Worm (Caenorhabditis elegans): Measurements from ENCODE around the gene ZK512.8.

ZK512.8 gene

DNA sequence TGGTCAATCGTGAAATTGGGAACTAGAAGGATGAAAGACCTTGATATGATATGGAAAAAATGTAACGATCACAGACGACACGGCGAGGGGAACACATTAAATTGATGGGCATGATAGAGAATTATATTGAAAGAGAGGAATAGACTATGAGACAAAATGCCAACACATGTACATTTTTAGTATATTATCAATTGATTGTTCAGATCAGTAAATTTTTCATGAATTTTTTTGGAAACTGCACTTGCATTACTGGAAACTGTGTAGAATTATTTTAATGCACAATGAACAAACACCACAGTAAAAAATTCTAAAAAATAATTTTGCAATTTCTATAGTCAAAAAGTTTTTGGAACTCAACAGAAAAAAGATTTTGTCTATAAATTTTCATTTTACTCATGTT, 27.4 kb downstream of the ZK512.8 start:
- TF ChIP-seq him-1 (tag; optimal IDR thresholded peaks at IDR 0.05) = no peak

DNA sequence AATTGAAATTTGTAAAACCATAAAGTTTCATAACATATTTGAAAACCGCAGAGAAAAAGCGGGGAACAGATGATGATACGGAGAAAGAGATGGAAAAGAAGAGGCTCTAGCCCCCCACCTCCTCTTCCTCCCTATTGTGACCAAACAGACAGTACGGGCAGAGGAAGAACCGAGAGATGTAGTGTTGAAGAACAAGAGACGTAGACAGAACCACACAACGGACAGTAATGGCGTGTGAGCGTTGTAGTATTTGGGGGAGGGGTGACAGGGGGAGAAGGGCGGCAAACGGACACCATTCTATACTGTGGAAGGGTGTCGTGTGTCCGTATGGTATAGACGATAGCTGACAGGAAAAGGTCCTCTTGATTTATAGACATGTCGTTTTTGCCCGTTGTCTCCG, 30.1 kb downstream of the ZK512.8 start:
- TF ChIP-seq dao-5 (tag; optimal IDR thresholded peaks at IDR 0.05) = no peak
- TF ChIP-seq him-1 (tag; optimal IDR thresholded peaks at IDR 0.05) = no peak
- TF ChIP-seq W03F9.2 (tag; optimal IDR thresholded peaks at IDR 0.05) = no peak

DNA sequence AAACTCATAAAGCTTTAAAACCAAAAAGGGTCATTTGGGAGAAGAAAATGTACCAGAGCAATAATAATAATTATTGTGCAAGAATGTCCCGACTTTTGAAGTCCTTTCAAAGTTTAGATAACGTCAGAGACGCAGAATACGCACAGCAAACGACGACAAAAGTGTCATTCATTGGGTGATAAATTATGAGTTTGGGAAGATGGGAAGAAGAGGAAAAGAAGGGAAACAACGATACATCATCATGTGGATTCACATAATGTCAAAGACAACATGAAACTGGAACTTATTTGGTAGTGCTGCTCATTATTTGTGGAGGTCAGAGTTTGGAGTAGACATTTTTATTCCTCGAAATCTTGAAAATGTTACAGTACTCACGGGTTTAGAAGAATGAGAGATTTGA, 32.0 kb downstream of the ZK512.8 start:
- TF ChIP-seq him-1 (tag; optimal IDR thresholded peaks at IDR 0.05) (no peak), dao-5 (tag; optimal IDR thresholded peaks at IDR 0.05) (no peak), W03F9.2 (tag; optimal IDR thresholded peaks at IDR 0.05) (no peak)

DNA sequence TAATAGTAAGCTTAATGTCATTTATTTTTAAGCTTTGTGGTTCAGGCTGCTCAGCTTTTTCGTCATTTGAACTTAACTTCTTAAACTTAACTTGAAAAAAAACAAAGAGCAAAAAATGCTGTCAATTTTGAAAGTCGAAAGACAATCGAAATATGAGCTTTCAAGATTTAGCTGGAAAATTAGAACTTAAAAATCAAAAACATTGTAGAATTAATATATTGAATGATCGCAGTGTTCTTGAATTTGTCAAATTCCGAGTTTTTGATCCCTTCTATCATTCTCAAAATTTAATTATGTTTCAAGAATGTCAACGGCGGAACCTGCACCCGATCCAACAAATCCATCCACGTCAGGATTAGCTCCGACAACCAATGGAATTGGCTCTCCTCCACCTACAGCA, 35.4 kb downstream of the ZK512.8 start, which contains the start of gene tax-4:
Gene tax-4 (plus strand): TSS at position 301 of the 400 bp plus-strand sequence.
- TF ChIP-seq him-1 (tag; optimal IDR thresholded peaks at IDR 0.05) (no peak), dao-5 (tag; optimal IDR thresholded peaks at IDR 0.05) (no peak), W03F9.2 (tag; optimal IDR thresholded peaks at IDR 0.05) (no peak)

DNA sequence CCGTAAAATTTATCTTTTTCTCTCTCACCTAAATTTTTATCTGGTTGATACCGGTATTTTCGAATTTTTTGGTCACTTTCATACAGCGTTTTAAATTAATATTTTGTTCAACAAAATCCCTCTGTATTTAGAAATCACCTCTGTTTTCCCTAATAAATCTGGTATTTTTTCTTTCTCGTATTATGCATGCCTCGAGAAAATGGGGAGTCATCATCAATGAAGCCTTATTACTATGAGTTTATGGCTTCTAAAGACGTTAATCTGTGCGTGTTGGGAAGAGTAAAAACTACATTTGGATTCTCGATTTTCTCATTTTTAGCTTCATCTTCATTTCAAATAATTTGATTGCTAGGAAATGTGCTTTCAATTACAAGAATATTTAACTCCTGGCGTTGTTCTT, 39.9 kb downstream of the ZK512.8 start, which contains the start of gene ZC84.7:
Gene ZC84.7 (plus strand): TSS at position 301 of the 400 bp plus-strand sequence.
- TF ChIP-seq dao-5 (tag; optimal IDR thresholded peaks at IDR 0.05) = no peak
- no peak for TF ChIP-seq him-1 (tag; optimal IDR thresholded peaks at IDR 0.05)

DNA sequence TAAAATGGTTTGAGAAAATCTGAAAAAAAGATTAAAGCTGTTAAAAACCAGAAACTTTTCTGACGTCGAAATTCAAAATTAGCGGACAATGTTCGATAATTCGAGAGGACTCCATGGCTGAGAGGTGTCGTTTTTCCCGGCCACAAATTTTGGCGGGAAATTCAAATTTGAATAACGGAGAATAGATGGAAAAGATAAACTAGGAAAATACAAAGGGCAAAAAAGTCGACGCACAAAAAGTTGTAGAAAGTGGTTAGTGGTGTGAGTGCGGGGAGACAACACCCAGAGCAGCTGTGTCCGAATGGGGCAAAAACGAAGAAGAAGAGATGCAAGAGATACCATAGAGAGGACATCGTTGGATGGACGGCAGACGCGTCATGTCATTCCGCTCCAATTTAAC, 45.2 kb downstream of the ZK512.8 start, which contains the start of gene cls-3:
Gene cls-3 (minus strand): TSS at position 19 of the 400 bp plus-strand sequence.
- TF ChIP-seq dao-5 (tag; optimal IDR thresholded peaks at IDR 0.05) = no peak
- TF ChIP-seq him-1 (tag; optimal IDR thresholded peaks at IDR 0.05) = no peak
- no peak for TF ChIP-seq W03F9.2 (tag; optimal IDR thresholded peaks at IDR 0.05)
